Worm (Caenorhabditis elegans) whole organism, young adult: ENCODE measurements around the gene F10E9.4.

Experiments used
- B0035.1 ChIP-seq: sonication (generic microtip); optimal IDR thresholded peaks from 2 replicates; lab custom pipeline; 2016; ENCODE audit warnings: missing genetic modification characterization, mild to moderate bottlenecking, missing compliant biosample characterization, missing genotype, missing genetic modification reagents
- B0336.3 ChIP-seq: fragments of 200-800 bp; sonication (Bioruptor generic); IDR thresholded peaks from 2 replicates; pipeline ENCODE4 v1.3.6; 2022; ENCODE audit warnings: missing genetic modification characterization, missing compliant biosample characterization
- F37B4.10 ChIP-seq: fragments of 200-800 bp; sonication (Bioruptor generic); IDR thresholded peaks from 2 replicates; pipeline ENCODE4 v1.3.6; 2022; ENCODE audit warnings: missing genetic modification characterization, missing compliant biosample characterization
- F52B5.7 ChIP-seq: sonication (generic microtip); optimal IDR thresholded peaks from 2 replicates; lab custom pipeline; 2016; ENCODE audit warnings: mild to moderate bottlenecking, missing genetic modification characterization, missing compliant biosample characterization
- F57A8.1 ChIP-seq: fragments of 200-800 bp; sonication (Bioruptor generic); optimal IDR thresholded peaks from 2 replicates; lab custom pipeline; 2018; ENCODE audit warnings: mild to moderate bottlenecking, missing genetic modification characterization, moderate library complexity, missing compliant biosample characterization
- K12H6.12 ChIP-seq: fragments of 200-800 bp; sonication (Bioruptor generic); optimal IDR thresholded peaks from 2 replicates; lab custom pipeline; 2018; ENCODE audit warnings: mild to moderate bottlenecking, missing genetic modification characterization, missing compliant biosample characterization
- T07F8.4 ChIP-seq: sonication (generic microtip); optimal IDR thresholded peaks from 2 replicates; lab custom pipeline; 2016; ENCODE audit warnings: mild to moderate bottlenecking, missing genetic modification characterization, moderate library complexity, missing compliant biosample characterization
- T26A5.8 ChIP-seq: sonication (generic microtip); optimal IDR thresholded peaks from 2 replicates; lab custom pipeline; 2016; ENCODE audit warnings: missing genetic modification characterization, missing compliant biosample characterization
- Y53F4B.3 ChIP-seq: fragments of 200-800 bp; sonication (Bioruptor generic); IDR thresholded peaks from 2 replicates; pipeline ENCODE4 v1.3.6; 2022; ENCODE audit warnings: missing genetic modification reagents, missing genetic modification characterization, missing compliant biosample characterization
- Y67H2A.10 ChIP-seq: fragments of 200-800 bp; sonication (Bioruptor generic); conservative IDR thresholded peaks from 2 replicates; pipeline ENCODE4 v1.3.6; 2022; ENCODE audit warnings: missing genetic modification reagents, missing genetic modification characterization, missing compliant biosample characterization
- Y95B8A.8 ChIP-seq: fragments of 200-800 bp; sonication (Bioruptor generic); IDR thresholded peaks from 2 replicates; pipeline ENCODE4 v1.3.6; 2022; ENCODE audit warnings: missing genetic modification reagents, missing genetic modification characterization, missing compliant biosample characterization
- ZK185.1 ChIP-seq: sonication (generic microtip); optimal IDR thresholded peaks from 2 replicates; lab custom pipeline; 2016; ENCODE audit warnings: mild to moderate bottlenecking, missing genetic modification characterization, missing compliant biosample characterization; ENCODE audit not compliant: poor library complexity, severe bottlenecking
- atf-7 ChIP-seq: sonication (generic microtip); optimal IDR thresholded peaks from 2 replicates; lab custom pipeline; 2017; ENCODE audit warnings: mild to moderate bottlenecking, missing genetic modification characterization, missing compliant biosample characterization
- athp-1 ChIP-seq: sonication (generic microtip); optimal IDR thresholded peaks from 2 replicates; lab custom pipeline; 2017; ENCODE audit warnings: mild to moderate bottlenecking, missing genetic modification characterization, missing compliant biosample characterization
- attf-6 ChIP-seq: fragments of 200-800 bp; sonication (Bioruptor generic); IDR thresholded peaks from 2 replicates; pipeline ENCODE4 v1.3.6; 2022; ENCODE audit warnings: missing genetic modification reagents, missing genetic modification characterization, missing compliant biosample characterization
- ceh-58 ChIP-seq: fragments of 200-800 bp; sonication (Bioruptor generic); IDR thresholded peaks from 2 replicates; pipeline ENCODE4 v1.3.6; 2022; ENCODE audit warnings: missing genetic modification characterization, missing compliant biosample characterization
- efl-1 ChIP-seq: fragments of 150-350 bp; optimal IDR thresholded peaks from 2 replicates; lab custom pipeline; 2014; ENCODE audit warnings: missing biosample characterization, missing genetic modification reagents, missing genetic modification characterization
- egl-44 ChIP-seq: fragments of 200-800 bp; sonication (Bioruptor generic); IDR thresholded peaks from 2 replicates; pipeline ENCODE4 v1.3.6; 2022; ENCODE audit warnings: missing genetic modification reagents, missing genetic modification characterization, missing compliant biosample characterization
- ekl-4 ChIP-seq: fragments of 200-800 bp; sonication (Bioruptor generic); IDR thresholded peaks from 2 replicates; pipeline ENCODE4 v1.3.6; 2022; ENCODE audit warnings: missing genetic modification reagents, missing genetic modification characterization, missing compliant biosample characterization
- ets-4 ChIP-seq: fragments of 200-800 bp; sonication (Bioruptor generic); optimal IDR thresholded peaks from 2 replicates; lab custom pipeline; 2018; ENCODE audit warnings: mild to moderate bottlenecking, missing genetic modification characterization, missing compliant biosample characterization
- gei-17 ChIP-seq: fragments of 200-800 bp; sonication (Bioruptor generic); optimal IDR thresholded peaks from 2 replicates; lab custom pipeline; 2018; ENCODE audit warnings: mild to moderate bottlenecking, missing genetic modification characterization, missing compliant biosample characterization
- him-1 ChIP-seq: sonication (generic microtip); optimal IDR thresholded peaks from 2 replicates; lab custom pipeline; 2016; ENCODE audit warnings: missing genotype, missing genetic modification reagents, missing genetic modification characterization, missing compliant biosample characterization
- hmg-20 ChIP-seq: fragments of 200-800 bp; sonication (Bioruptor generic); IDR thresholded peaks from 2 replicates; pipeline ENCODE4 v1.3.6; 2022; ENCODE audit warnings: missing genetic modification reagents, missing genetic modification characterization, missing compliant biosample characterization
- lag-1 ChIP-seq: fragments of 200-800 bp; sonication (Bioruptor generic); IDR thresholded peaks from 2 replicates; pipeline ENCODE4 v1.3.6; 2022; ENCODE audit warnings: missing genetic modification reagents, missing genetic modification characterization, missing compliant biosample characterization
- let-526 ChIP-seq: fragments of 200-800 bp; sonication (Bioruptor generic); IDR thresholded peaks from 2 replicates; pipeline ENCODE4 v1.3.6; 2022; ENCODE audit warnings: missing genetic modification reagents, missing genetic modification characterization, missing compliant biosample characterization
- lin-40 ChIP-seq: sonication (generic microtip); optimal IDR thresholded peaks from 2 replicates; lab custom pipeline; 2016; ENCODE audit warnings: missing genetic modification characterization, mild to moderate bottlenecking, missing compliant biosample characterization, missing genotype, missing genetic modification reagents
- madf-3 ChIP-seq: fragments of 200-800 bp; sonication (Bioruptor generic); IDR thresholded peaks from 2 replicates; pipeline ENCODE4 v1.3.6; 2022; ENCODE audit warnings: missing genetic modification reagents, missing genetic modification characterization, missing compliant biosample characterization
- madf-6 ChIP-seq: fragments of 200-800 bp; sonication (Bioruptor generic); IDR thresholded peaks from 2 replicates; pipeline ENCODE4 v1.3.6; 2022; ENCODE audit warnings: missing genetic modification reagents, missing genetic modification characterization, missing compliant biosample characterization
- madf-8 ChIP-seq: fragments of 200-800 bp; sonication (Bioruptor generic); conservative IDR thresholded peaks from 2 replicates; pipeline ENCODE4 v1.3.6; 2022; ENCODE audit warnings: missing genetic modification reagents, missing genetic modification characterization, missing compliant biosample characterization
- nhr-120 ChIP-seq: fragments of 200-800 bp; sonication (Bioruptor generic); IDR thresholded peaks from 2 replicates; pipeline ENCODE4 v1.3.6; 2022; ENCODE audit warnings: missing genetic modification characterization, missing compliant biosample characterization
- nhr-27 ChIP-seq: fragments of 200-800 bp; sonication (Bioruptor generic); optimal IDR thresholded peaks from 2 replicates; lab custom pipeline; 2018; ENCODE audit warnings: mild to moderate bottlenecking, missing genetic modification characterization, moderate library complexity, missing compliant biosample characterization
- nhr-90 ChIP-seq: sonication (generic microtip); optimal IDR thresholded peaks from 2 replicates; lab custom pipeline; 2016; ENCODE audit warnings: missing genotype, mild to moderate bottlenecking, missing genetic modification characterization, missing compliant biosample characterization
- rpc-1 ChIP-seq, 2 experiments: fragments of 150-350 bp in 1 of 2; sonication (generic microtip) in 1 of 2; optimal IDR thresholded peaks; 2 replicates each; lab custom pipeline; 2014 to 2018; ENCODE audit warnings: missing biosample characterization in 1 of 2, missing genetic modification characterization in 1 of 2, missing genetic modification reagents in 1 of 2, missing genotype in 1 of 2
- snpc-1.1 ChIP-seq: sonication (generic microtip); optimal IDR thresholded peaks from 2 replicates; lab custom pipeline; 2017; ENCODE audit warnings: missing genetic modification characterization, mild to moderate bottlenecking, missing compliant biosample characterization, antibody characterized with exemption, moderate library complexity, missing genotype, missing genetic modification reagents; ENCODE audit not compliant: insufficient read depth
- snpc-3.4 ChIP-seq: sonication (generic microtip); optimal IDR thresholded peaks from 2 replicates; lab custom pipeline; 2017; ENCODE audit warnings: missing genetic modification characterization, mild to moderate bottlenecking, missing compliant biosample characterization, antibody characterized with exemption, moderate library complexity, missing genotype, missing genetic modification reagents
- snpc-4 ChIP-seq, 5 experiments: fragments of 150-350 bp in 1 of 5; sonication (generic microtip) in 4 of 5; optimal IDR thresholded peaks; 2 replicates each; lab custom pipeline; 2014 to 2018; ENCODE audit warnings: missing genetic modification characterization in 5 of 5, missing biosample characterization in 3 of 5, antibody characterized with exemption in 2 of 5, mild to moderate bottlenecking in 2 of 5, missing compliant biosample characterization in 2 of 5, missing genotype in 2 of 5, moderate library complexity in 2 of 5, missing genetic modification reagents in 1 of 5
- tbx-9 ChIP-seq: sonication (generic microtip); optimal IDR thresholded peaks from 2 replicates; lab custom pipeline; 2016; ENCODE audit warnings: borderline replicate concordance, missing genetic modification characterization, inconsistent platforms, missing compliant biosample characterization
- xnd-1 ChIP-seq: sonication (generic microtip); optimal IDR thresholded peaks from 2 replicates; lab custom pipeline; 2016; ENCODE audit warnings: missing genotype, missing genetic modification reagents, missing genetic modification characterization, missing compliant biosample characterization
- ztf-22 ChIP-seq: fragments of 200-800 bp; sonication (Bioruptor generic); optimal IDR thresholded peaks from 2 replicates; lab custom pipeline; 2018; ENCODE audit warnings: mild to moderate bottlenecking, missing genetic modification characterization, moderate library complexity, missing compliant biosample characterization

F10E9.4 gene

DNA sequence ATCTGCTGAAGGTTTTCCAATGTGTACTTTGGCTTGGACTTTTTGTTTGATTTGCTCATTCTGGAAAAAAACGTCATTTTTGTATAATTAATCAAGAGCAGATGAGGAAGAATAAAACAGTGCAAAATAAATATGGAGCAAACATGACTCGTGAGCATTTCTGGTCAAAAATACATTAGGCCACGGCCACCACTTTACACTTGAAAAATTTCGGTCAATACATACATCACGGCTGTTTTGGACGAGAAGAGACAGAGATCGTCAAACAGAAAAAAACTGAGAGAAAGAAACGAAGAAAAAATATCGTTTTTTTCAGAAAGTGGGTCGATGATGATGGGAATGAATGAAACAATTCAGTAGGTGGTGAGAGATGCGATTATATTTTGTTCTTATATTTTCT lies 40.0 kb upstream of the F10E9.4 start, which contains the start of the genes F09G8.7 and crn-7 (continued):
- no peak for TF ChIP-seq B0035.1 (tag; lab: Kevin White, UChicago)

DNA sequence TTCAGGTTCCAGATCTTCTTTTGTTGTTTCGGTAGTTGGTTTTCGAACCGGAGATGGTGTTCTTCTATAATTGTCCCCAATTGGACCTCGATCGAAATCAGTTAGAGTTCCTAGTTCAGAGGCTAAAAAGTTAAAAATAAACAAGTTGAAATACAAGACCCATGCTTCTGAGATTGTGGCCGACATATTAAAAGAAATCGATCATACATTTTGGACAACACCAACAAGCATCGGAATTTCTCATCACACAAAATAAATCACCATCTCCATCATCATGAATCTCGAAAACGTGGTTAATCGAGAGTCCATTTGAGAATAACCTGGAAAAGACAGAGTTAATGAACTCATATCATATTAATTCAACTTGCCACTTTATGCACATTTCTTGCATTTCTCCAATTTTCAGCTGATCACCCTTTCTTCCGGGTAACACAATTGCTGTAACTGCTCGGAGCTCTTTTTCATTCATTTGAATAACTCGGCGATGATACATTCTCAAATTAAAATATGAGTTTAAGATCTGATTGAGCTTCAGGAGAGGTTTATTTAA lies 36.6 kb upstream of the F10E9.4 start, which contains the start of the genes mps-4 and F09G8.10:
Gene mps-4, minus strand, starts transcription at position 101 of the 550 bp plus-strand sequence.
Gene F09G8.10, minus strand, starts transcription at position 500 of the 550 bp plus-strand sequence.
- TF ChIP-seq T07F8.4 (tag; lab: Kevin White, UChicago) (no peak), egl-44 (GFP tag; lab: Robert Waterston, UW) (no peak), nhr-27 (tag; lab: Kevin White, UChicago) (no peak), nhr-90 (tag; lab: Kevin White, UChicago) (no peak), K12H6.12 (tag; lab: Kevin White, UChicago) (no peak), attf-6 (no peak), ets-4 (no peak), ZK185.1 (no peak), athp-1 (tag; lab: Kevin White, UChicago) (no peak), nhr-120 (GFP tag; lab: Robert Waterston, UW) (no peak), F52B5.7 (tag; lab: Kevin White, UChicago) (no peak), him-1 (no peak), atf-7 (tag; lab: Kevin White, UChicago) (no peak), snpc-3.4 (tag; lab: Kevin White, UChicago) (no peak), let-526 (GFP tag; lab: Robert Waterston, UW) (no peak), lag-1 (GFP tag; lab: Robert Waterston, UW) (no peak), madf-3 (GFP tag; lab: Robert Waterston, UW) (no peak), ceh-58 (GFP tag; lab: Robert Waterston, UW) (no peak), F37B4.10 (GFP tag; lab: Robert Waterston, UW) (no peak)

DNA sequence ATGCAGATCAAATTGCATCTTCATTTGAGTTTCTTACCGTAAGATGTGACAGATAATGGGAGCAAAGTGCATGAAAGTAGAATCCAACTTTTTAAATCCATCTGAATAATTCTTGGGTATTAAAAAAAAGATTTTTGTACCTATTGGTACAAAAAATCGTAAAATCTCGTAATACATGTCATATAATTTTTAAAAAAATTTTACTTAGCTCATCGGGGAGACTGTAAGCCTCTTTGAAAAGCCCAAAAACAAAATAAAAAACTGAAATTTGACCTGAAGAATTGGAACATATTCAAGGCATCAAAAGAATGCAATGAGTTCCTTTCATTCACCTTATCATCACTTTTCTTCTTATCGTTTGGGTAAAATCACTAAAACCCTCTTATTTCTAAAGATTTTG lies 32.5 kb upstream of the F10E9.4 start, which contains the start of gene clec-160:
Gene clec-160, minus strand, starts transcription at position 101 of the 400 bp plus-strand sequence.
- TF ChIP-seq ekl-4 (GFP tag; lab: Robert Waterston, UW): no peak
- no peak for TF ChIP-seq hmg-20 (GFP tag; lab: Robert Waterston, UW)
- no peak for TF ChIP-seq gei-17 (GFP tag; lab: Kevin White, UChicago)
- no peak for TF ChIP-seq Y67H2A.10
- no peak for TF ChIP-seq lin-40 (tag; lab: Kevin White, UChicago)
- no peak for TF ChIP-seq atf-7 (tag; lab: Kevin White, UChicago)
- TF ChIP-seq tbx-9: no peak
- no peak for TF ChIP-seq egl-44 (GFP tag; lab: Robert Waterston, UW)
- TF ChIP-seq ceh-58 (GFP tag; lab: Robert Waterston, UW): no peak
- TF ChIP-seq him-1: no peak
- TF ChIP-seq ztf-22: no peak
- no peak for TF ChIP-seq T26A5.8
- no peak for TF ChIP-seq Y53F4B.3 (GFP tag; lab: Robert Waterston, UW)
- TF ChIP-seq F57A8.1: no peak
- TF ChIP-seq B0336.3 (GFP tag; lab: Robert Waterston, UW): no peak
- TF ChIP-seq, all 124 proteins: peak for 0

ce11 chrIII:8278801-8279200 lies 29.5 kb upstream of the F10E9.4 start, which contains the start of gene mig-10:
TSS of gene mig-10 (plus strand) at chrIII:8279101.
- TF ChIP-seq madf-6 (no peak), snpc-1.1 (no peak), xnd-1 (no peak), ceh-58 (GFP tag; lab: Robert Waterston, UW) (no peak), rpc-1 (optimal IDR thresholded peaks at IDR 0.05; lab: Kevin White, UChicago) (no peak), rpc-1 (tag; optimal IDR thresholded peaks at IDR 0.05; lab: Kevin White, UChicago) (no peak), Y95B8A.8 (GFP tag; lab: Robert Waterston, UW) (no peak), madf-8 (GFP tag; lab: Robert Waterston, UW) (no peak), efl-1 (GFP tag; lab: Kevin White, UChicago) (no peak), snpc-4 (GFP tag; optimal IDR thresholded peaks at IDR 0.05; lab: Kevin White, UChicago) (no peak), snpc-4 (tag; optimal IDR thresholded peaks at IDR 0.05; lab: Kevin White, UChicago) (no peak)
